Worm (Caenorhabditis elegans) whole organism, L4/young adult: ENCODE data around the gene C50F4.6.

Source experiments
- W03F9.2 ChIP-seq: fragments of 150-350 bp; optimal IDR thresholded peaks from 2 replicates; lab custom pipeline; 2014; ENCODE audit warnings: missing biosample characterization, missing genetic modification characterization
- dao-5 ChIP-seq: sonication (generic microtip); optimal IDR thresholded peaks from 2 replicates; lab custom pipeline; 2016; ENCODE audit warnings: missing genotype, missing genetic modification characterization, moderate library complexity, missing compliant biosample characterization
- him-1 ChIP-seq: sonication (generic microtip); optimal IDR thresholded peaks from 2 replicates; lab custom pipeline; 2016; ENCODE audit warnings: missing genotype, missing genetic modification reagents, missing genetic modification characterization, missing compliant biosample characterization

Gene C50F4.6

DNA sequence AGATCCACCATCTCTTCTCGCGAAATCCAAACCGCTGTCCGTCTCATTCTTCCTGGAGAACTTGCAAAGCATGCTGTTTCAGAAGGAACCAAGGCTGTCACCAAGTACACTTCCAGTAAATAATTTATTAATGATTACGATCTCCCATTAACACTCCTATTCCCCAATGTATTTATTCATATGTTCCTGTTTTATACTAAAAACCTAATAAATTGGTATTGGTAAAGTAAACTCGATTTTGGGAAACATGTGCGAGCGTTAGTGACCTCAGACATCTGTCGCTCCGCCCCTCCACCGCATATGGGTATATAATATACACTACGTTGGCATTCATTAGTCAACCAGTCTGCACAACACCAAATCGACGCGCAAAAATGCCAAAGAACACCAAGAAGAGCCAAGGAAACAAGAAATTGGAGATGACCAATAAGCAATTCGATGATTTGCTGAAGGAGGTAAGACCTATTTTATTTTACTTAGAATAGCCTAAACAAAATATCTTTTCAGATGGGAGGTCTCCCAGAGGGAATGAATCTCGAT, at the start of gene C50F4.6:
C50F4.6 (plus strand) TSS at position 51 of the 540 bp plus-strand sequence.
- TF ChIP-seq W03F9.2 (tag; lab: Kevin White, UChicago): no peak
- no peak for TF ChIP-seq him-1 (tag; lab: Kevin White, UChicago)
- TF ChIP-seq dao-5 (tag; lab: Kevin White, UChicago): no peak

DNA sequence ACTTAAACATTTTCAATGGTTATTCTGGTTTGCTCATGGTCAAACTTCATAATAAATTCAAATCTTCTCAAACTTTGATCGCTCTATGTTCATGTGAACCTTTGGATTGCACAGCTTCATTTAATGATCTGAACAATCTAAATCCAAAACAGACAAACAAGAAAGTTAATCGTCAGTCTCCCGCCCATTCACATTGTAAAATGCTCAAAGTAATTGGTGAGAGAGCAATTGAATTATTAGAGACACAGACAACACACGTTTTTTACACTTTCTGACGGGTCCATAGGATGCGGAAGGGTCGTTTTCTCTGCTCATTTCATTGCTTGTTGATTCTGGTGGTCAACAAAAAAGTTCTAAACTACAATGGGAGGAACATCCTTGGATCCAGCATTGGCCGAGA, 49.1 kb upstream of the C50F4.6 start, which contains the start of gene gsnl-1:
gsnl-1 (plus strand) TSS at position 301 of the 400 bp plus-strand sequence.
- TF ChIP-seq him-1 (tag; lab: Kevin White, UChicago): no peak
- no peak for TF ChIP-seq dao-5 (tag; lab: Kevin White, UChicago)
- TF ChIP-seq W03F9.2 (tag; lab: Kevin White, UChicago): no peak

DNA sequence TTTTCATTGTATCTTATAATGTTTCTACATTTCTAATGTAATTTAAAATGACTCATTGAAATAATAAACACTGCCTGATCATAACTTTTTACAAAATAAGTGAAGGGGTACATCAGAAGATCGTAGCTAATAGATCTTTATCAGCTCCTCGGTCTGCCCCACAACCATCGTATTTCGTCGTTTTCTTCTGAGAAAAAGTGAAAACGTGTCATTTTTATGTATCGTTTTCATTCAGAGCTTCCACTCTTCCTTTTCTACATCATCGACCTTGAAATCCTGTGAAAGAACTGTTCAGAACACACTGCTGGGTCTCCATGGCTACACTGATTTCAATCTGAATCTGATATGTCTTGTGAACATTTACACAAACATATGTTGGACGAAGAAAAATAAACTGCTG, 46.6 kb upstream of the C50F4.6 start:
- no peak for TF ChIP-seq W03F9.2 (tag; lab: Kevin White, UChicago)
- TF ChIP-seq dao-5 (tag; lab: Kevin White, UChicago): no peak
- TF ChIP-seq him-1 (tag; lab: Kevin White, UChicago): no peak

DNA sequence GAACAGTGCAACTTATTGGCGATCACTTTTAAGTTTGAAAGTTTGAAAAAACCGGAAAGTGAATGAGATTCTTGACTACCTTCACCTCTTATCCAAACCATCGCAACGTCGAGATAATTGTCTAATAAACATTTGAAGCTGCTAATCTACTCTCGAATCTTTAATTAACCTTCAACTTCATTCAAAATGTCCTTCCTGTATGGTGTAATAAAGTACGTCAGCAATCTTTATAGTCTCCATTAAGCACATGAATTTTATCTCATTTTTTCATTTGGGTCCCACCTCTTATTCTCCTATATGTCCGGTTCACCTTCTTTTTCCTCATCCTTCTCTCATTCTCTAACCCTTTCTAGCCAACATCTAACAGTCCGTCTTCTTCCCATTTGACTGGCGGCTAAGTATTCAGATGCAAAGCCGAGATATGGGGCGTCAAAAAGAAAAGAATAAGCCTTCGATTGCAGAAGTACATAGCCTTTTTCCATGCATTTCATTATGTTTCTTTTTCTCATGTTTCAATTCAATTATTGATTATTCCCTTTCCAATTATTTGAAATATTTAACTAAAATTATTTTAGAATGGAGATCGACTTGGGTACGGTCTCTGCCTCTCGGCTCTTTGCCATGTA, 45.0 kb upstream of the C50F4.6 start, which contains the start of gene swt-5:
swt-5 (plus strand) TSS at position 576 of the 626 bp plus-strand sequence.
- no peak for TF ChIP-seq W03F9.2 (tag; lab: Kevin White, UChicago)
- TF ChIP-seq him-1 (tag; lab: Kevin White, UChicago): no peak
- no peak for TF ChIP-seq dao-5 (tag; lab: Kevin White, UChicago)

DNA sequence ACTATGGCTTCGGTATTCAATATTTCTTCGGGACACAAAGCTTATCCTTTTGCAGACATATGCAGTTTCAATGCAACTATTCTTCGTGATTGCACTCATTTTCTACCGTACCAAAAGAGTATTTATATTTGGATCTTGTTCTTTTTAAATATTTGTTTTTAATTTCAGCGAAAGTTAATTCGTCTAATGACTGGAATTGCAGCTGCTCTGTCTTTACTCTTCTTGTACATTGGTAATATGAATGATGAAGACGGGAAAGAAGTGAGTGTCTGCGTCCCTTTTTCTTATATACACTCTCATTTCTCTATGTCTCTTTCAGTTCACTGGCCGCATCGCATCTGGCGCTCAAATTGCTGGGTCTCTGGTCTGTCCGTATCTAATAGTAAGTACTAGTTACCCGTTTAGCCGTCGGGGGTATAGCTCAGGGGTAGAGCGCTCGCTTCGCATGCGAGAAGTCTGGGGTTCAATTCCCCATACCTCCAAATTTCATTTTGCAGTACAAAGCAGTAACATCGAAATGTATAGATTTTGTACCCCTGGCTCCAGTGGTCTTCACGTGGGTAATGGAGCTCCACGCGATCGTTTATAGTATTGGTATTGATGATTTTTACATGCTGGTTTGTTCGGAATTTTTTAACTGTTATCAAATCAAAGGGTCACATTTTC, 42.6 kb upstream of the C50F4.6 start:
- peak; percentile 55 for TF ChIP-seq dao-5 (tag; lab: Kevin White, UChicago)
- TF ChIP-seq W03F9.2 (tag; lab: Kevin White, UChicago): peak; percentile 14
- peak; percentile 47 for TF ChIP-seq him-1 (tag; lab: Kevin White, UChicago)

DNA sequence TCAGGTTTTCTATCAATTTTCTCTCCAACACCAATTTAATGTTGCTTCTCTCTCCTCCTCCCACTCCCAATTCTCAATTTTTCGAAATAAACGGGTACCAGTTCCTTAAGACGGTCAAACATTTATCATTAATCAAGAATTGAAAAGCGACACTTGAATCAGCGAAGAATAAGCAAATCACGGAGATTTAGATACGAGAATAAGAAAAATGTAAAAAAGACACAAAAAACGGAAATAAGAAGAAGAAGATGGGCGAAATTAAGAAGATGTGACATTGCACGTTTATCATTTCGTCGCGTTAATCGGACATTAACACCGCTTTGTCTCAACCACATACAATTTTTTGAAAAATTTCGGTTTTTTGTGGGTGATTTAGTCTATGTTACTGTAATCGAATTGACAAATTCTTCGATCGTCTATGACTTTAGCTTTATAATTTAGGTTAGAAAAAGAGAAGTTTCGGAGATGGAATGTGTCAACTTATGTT, 41.4 kb upstream of the C50F4.6 start, which contains the start of gene haao-1:
haao-1 (plus strand) TSS at position 437 of the 487 bp plus-strand sequence.
- TF ChIP-seq W03F9.2 (tag; lab: Kevin White, UChicago): no peak
- TF ChIP-seq him-1 (tag; lab: Kevin White, UChicago): no peak
- TF ChIP-seq dao-5 (tag; lab: Kevin White, UChicago): no peak

DNA sequence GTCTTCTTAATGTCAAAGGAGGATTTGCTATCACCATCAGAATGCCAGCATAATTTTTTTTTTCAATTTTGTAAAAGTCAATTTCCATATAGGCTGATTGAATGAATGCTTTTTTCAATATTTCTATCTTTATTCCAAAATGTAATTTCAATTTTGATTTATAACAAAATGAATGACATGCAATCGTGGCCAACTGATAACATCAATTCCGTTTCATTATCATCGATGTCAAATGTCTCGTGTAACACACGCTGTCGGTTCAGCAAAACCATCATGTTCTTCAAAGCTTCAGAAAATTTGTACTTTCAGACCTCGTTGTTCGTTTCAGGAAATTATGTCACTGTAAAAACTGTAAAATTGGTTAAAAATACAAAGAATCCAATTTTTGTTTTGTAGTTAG, 39.0 kb upstream of the C50F4.6 start:
- TF ChIP-seq him-1 (tag; lab: Kevin White, UChicago) (no peak), dao-5 (tag; lab: Kevin White, UChicago) (no peak), W03F9.2 (tag; lab: Kevin White, UChicago) (no peak)

DNA sequence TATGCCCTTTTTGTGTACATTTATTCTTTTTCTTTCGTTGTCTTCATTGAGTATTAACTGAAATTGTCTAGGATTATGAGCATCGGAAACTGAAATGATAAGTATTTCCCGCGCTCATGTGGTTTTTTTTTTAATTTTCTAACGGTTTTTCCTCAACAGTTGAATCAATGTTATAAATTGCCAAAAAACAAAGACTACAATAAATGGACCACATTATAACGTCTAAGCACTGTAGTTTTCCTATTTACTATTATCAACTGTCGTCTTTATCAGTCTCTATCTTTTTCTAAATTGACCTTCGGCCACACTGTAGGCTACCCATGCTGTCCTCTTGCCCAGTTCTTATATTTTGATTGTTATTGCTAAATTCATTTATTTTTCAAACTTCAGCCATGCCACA, 38.1 kb upstream of the C50F4.6 start, which contains the start of gene acs-14:
acs-14 (plus strand) TSS at position 391 of the 400 bp plus-strand sequence.
- no peak for TF ChIP-seq him-1 (tag; lab: Kevin White, UChicago)
- no peak for TF ChIP-seq dao-5 (tag; lab: Kevin White, UChicago)
- TF ChIP-seq W03F9.2 (tag; lab: Kevin White, UChicago): no peak

DNA sequence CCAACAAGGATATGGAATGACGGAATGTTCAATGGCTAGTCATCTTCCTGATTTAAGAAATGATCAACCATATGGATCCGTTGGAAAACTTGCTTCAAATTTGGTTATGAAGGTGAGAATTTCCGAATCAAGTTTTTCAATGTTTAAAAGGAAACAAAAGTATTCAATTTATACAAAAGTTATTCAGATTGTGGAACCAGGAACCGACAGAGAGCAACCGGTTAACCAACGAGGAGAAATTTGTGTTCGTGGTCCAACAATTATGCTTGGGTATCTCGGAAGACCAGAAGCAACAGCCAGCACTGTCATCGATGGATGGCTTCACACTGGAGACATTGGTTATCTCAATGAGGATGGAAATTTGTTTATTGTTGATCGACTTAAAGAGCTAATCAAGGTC, 36.3 kb upstream of the C50F4.6 start:
- no peak for TF ChIP-seq him-1 (tag; lab: Kevin White, UChicago)
- no peak for TF ChIP-seq W03F9.2 (tag; lab: Kevin White, UChicago)
- no peak for TF ChIP-seq dao-5 (tag; lab: Kevin White, UChicago)

DNA sequence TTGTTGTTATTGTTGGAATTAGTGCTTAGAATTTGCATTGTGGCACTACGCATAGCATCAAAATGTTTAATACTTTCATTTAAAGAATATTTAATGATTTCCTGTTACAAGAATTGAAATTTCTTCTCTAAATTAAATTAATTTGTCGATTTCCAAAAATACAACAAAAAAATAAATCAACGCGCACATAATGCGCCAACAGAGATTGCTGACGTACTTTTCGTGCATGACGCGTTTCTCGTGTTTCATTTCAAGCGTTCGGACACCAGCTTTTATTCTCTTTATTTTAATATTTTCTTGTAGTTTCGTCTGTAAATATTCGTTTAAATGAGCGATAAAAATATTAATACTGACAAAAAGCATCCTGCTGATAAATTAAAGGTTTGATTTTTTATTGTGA, 32.3 kb upstream of the C50F4.6 start, which contains the start of gene eif-2Bdelta:
eif-2Bdelta (plus strand) TSS at position 235 of the 400 bp plus-strand sequence.
- TF ChIP-seq dao-5 (tag; lab: Kevin White, UChicago) (no peak), W03F9.2 (tag; lab: Kevin White, UChicago) (peak; percentile 34)

DNA sequence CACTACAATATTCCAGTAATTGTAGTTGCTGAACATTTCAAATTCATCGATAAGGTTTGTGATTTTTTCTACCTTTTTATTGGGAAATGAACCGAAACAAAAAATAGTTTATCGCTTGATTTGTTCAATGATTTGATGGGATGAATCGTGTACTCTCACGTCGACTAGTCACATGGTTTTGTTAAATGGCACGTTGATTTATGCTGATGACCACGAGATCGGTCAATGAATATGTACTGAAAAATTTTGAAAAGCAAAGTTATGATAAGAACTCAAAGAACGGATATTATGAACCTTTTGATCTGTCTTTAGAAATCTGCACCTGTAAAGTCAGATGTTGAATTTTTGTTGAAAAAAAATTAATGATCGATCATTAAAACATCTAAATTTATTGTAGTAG, 29.6 kb upstream of the C50F4.6 start:
- no peak for TF ChIP-seq dao-5 (tag; lab: Kevin White, UChicago)
- TF ChIP-seq him-1 (tag; lab: Kevin White, UChicago): no peak
- TF ChIP-seq W03F9.2 (tag; lab: Kevin White, UChicago): no peak

DNA sequence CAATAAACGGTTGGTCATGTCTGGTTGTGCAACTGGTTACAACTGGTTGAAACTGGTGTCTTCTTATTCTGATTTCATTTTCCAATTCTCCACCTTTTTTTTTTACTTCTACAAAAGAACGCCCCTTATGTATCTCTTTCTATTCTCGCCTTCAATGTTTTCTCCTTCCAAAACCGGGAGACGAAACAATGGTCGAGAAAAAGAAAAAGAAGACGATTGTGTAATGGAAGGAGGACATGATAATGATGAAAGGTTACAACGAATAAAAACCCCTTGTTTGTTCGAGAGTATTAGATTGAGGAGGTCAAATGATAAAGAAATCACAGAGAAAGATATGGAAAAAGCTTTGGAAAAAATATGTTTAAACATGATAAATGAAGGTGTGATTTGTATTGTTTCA, 27.1 kb upstream of the C50F4.6 start, which contains the start of gene C50F4.8:
C50F4.8 (minus strand) TSS at position 28 of the 400 bp plus-strand sequence.
- TF ChIP-seq W03F9.2 (tag; lab: Kevin White, UChicago) (no peak), dao-5 (tag; lab: Kevin White, UChicago) (no peak), him-1 (tag; lab: Kevin White, UChicago) (no peak)

DNA sequence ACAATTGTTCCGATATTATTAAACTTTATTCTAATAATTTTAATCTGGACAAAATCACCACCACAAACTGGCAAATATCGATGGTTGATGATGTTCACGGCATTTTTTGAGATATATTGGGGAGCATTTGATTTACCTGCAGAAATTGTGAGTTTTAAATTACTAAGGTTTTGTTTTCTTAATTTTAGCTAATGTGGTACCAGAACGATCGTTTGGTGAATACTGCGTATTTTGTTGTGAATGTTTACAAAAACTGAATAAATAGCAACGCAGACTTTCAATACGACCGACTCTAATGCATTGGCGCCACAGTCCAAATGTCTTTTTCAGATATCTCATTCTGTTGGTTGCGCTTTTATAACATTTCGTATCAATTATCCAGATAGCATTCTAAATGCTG, 24.2 kb upstream of the C50F4.6 start:
- no peak for TF ChIP-seq W03F9.2 (tag; lab: Kevin White, UChicago)
- TF ChIP-seq dao-5 (tag; lab: Kevin White, UChicago): no peak
- TF ChIP-seq him-1 (tag; lab: Kevin White, UChicago): no peak
